Worm (Caenorhabditis elegans) whole organism, midembryonic: ENCODE measurements around the gene coa-1.

ENCODE experiments used
- T22C8.4 ChIP-seq: fragments of 200-800 bp; sonication (Bioruptor generic); IDR thresholded peaks from 2 replicates; pipeline ENCODE4 v1.3.6; 2022; ENCODE audit warnings: missing genetic modification characterization, missing compliant biosample characterization
- cog-1 ChIP-seq: sonication (generic microtip); optimal IDR thresholded peaks from 2 replicates; lab custom pipeline; 2016; ENCODE audit warnings: missing genetic modification characterization, missing compliant biosample characterization
- flt-1 ChIP-seq: fragments of 200-800 bp; sonication (Bioruptor generic); IDR thresholded peaks from 2 replicates; pipeline ENCODE4 v1.3.6; 2022; ENCODE audit warnings: missing genetic modification characterization, missing compliant biosample characterization
- klf-2 ChIP-seq: fragments of 200-800 bp; sonication (Bioruptor generic); conservative IDR thresholded peaks from 2 replicates; pipeline ENCODE4 v1.3.6; 2022; ENCODE audit warnings: missing genetic modification reagents, missing genetic modification characterization, missing compliant biosample characterization
- med-1 ChIP-seq: sonication (generic microtip); optimal IDR thresholded peaks from 2 replicates; lab custom pipeline; 2017; ENCODE audit warnings: missing genetic modification characterization, mild to moderate bottlenecking, missing compliant biosample characterization, antibody characterized with exemption, missing genetic modification reagents; ENCODE audit not compliant: insufficient read depth
- ref-1 ChIP-seq: fragments of 200-800 bp; sonication (Bioruptor generic); conservative IDR thresholded peaks from 2 replicates; pipeline ENCODE4 v1.3.6; 2022; ENCODE audit warnings: missing genetic modification reagents, missing genetic modification characterization, missing compliant biosample characterization
- tab-1 ChIP-seq: fragments of 200-800 bp; sonication (Bioruptor generic); IDR thresholded peaks from 2 replicates; pipeline ENCODE4 v1.3.6; 2022; ENCODE audit warnings: missing genetic modification characterization, missing compliant biosample characterization
- ztf-23 ChIP-seq: fragments of 200-800 bp; sonication (Bioruptor generic); IDR thresholded peaks from 2 replicates; pipeline ENCODE4 v1.3.6; 2022; ENCODE audit warnings: missing genetic modification reagents, missing genetic modification characterization, missing compliant biosample characterization
- ztf-29 ChIP-seq: fragments of 200-800 bp; sonication (Bioruptor generic); IDR thresholded peaks from 2 replicates; pipeline ENCODE4 v1.3.6; 2022; ENCODE audit warnings: missing genetic modification reagents, missing genetic modification characterization, missing compliant biosample characterization

Gene coa-1

ce11 chrIV:194442-194841, 10.7 kb upstream of the coa-1 start, which contains the start of gene csn-3:
Gene csn-3, plus strand, starts transcription at chrIV:194742.
- TF ChIP-seq ztf-29 (GFP tag; lab: Robert Waterston, UW) = no peak
- TF ChIP-seq tab-1 (GFP tag; lab: Robert Waterston, UW) = no peak
- TF ChIP-seq med-1 (GFP tag; lab: Kevin White, UChicago) = no peak
- no peak for TF ChIP-seq ref-1 (GFP tag; lab: Robert Waterston, UW)
- TF ChIP-seq T22C8.4 (GFP tag; lab: Robert Waterston, UW) = no peak
- no peak for TF ChIP-seq klf-2 (GFP tag; lab: Robert Waterston, UW)
- no peak for TF ChIP-seq cog-1 (tag; lab: Kevin White, UChicago)
- TF ChIP-seq flt-1 (GFP tag; lab: Robert Waterston, UW) = no peak
- no peak for TF ChIP-seq ztf-23 (GFP tag; lab: Robert Waterston, UW)

ce11 chrIV:202921-203652, 2.0 kb upstream of the coa-1 start, which contains the start of gene gfrp-1:
Gene gfrp-1, plus strand, starts transcription at chrIV:203602.
- no peak for TF ChIP-seq ztf-29 (GFP tag; lab: Robert Waterston, UW)
- TF ChIP-seq med-1 (GFP tag; lab: Kevin White, UChicago) = no peak
- TF ChIP-seq klf-2 (GFP tag; lab: Robert Waterston, UW) = no peak
- TF ChIP-seq ztf-23 (GFP tag; lab: Robert Waterston, UW) = no peak
- TF ChIP-seq tab-1 (GFP tag; lab: Robert Waterston, UW) = no peak
- TF ChIP-seq flt-1 (GFP tag; lab: Robert Waterston, UW) = no peak

- TF ChIP-seq ref-1 (GFP tag; lab: Robert Waterston, UW) (no peak), tab-1 (GFP tag; lab: Robert Waterston, UW) (no peak), T22C8.4 (GFP tag; lab: Robert Waterston, UW) (no peak), ztf-23 (GFP tag; lab: Robert Waterston, UW) (no peak), med-1 (GFP tag; lab: Kevin White, UChicago) (no peak), klf-2 (GFP tag; lab: Robert Waterston, UW) (no peak), ztf-29 (GFP tag; lab: Robert Waterston, UW) (no peak), flt-1 (GFP tag; lab: Robert Waterston, UW) (no peak), cog-1 (tag; lab: Kevin White, UChicago) (no peak)
These were observed 2.8 kb downstream of the coa-1 start, which contains the start of gene Y38C1AA.1 for ce11 chrIV:207885-208284. Gene Y38C1AA.1, plus strand, starts transcription at chrIV:208185.

ce11 chrIV:210591-210990, 5.5 kb downstream of the coa-1 start:
- TF ChIP-seq cog-1 (tag; lab: Kevin White, UChicago) = peak; percentile 27
- TF ChIP-seq med-1 (GFP tag; lab: Kevin White, UChicago) = no peak
- TF ChIP-seq ztf-23 (GFP tag; lab: Robert Waterston, UW) = no peak

ce11 chrIV:218252-218651, 13.2 kb downstream of the coa-1 start, which contains the start of gene prdx-6:
Gene prdx-6, plus strand, starts transcription at chrIV:218552.
- TF ChIP-seq ztf-23 (GFP tag; lab: Robert Waterston, UW) = no peak
- no peak for TF ChIP-seq cog-1 (tag; lab: Kevin White, UChicago)
- TF ChIP-seq flt-1 (GFP tag; lab: Robert Waterston, UW) = no peak
- TF ChIP-seq med-1 (GFP tag; lab: Kevin White, UChicago) = no peak
- TF ChIP-seq T22C8.4 (GFP tag; lab: Robert Waterston, UW) = no peak
- no peak for TF ChIP-seq ref-1 (GFP tag; lab: Robert Waterston, UW)
- TF ChIP-seq tab-1 (GFP tag; lab: Robert Waterston, UW) = no peak
- TF ChIP-seq klf-2 (GFP tag; lab: Robert Waterston, UW) = no peak
- no peak for TF ChIP-seq ztf-29 (GFP tag; lab: Robert Waterston, UW)

DNA sequence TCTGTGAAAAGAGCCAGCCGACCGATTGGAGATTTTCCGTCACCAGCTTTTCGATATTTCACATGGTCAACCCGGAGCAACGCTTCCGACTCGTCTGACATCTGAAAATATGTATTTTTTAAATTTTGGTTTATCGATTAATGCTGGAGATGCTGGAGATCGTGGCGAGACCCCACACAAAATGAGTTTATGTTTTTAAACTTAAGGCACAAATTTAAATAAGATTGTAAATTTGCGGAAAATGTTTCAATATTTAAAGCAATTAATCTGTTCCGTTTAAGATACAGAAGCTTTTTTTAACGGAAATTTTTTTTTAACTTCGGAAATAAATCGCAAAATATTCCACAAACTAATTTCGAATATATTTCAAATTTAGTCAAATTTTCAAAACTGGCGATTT, 26.6 kb downstream of the coa-1 start, which contains the start of gene gtf-2H1:
Gene gtf-2H1, minus strand, starts transcription at position 101 of the 400 bp plus-strand sequence.
- TF ChIP-seq flt-1 (GFP tag; lab: Robert Waterston, UW) (no peak), ref-1 (GFP tag; lab: Robert Waterston, UW) (no peak), tab-1 (GFP tag; lab: Robert Waterston, UW) (no peak), cog-1 (tag; lab: Kevin White, UChicago) (no peak), klf-2 (GFP tag; lab: Robert Waterston, UW) (no peak), ztf-29 (GFP tag; lab: Robert Waterston, UW) (no peak), med-1 (GFP tag; lab: Kevin White, UChicago) (no peak), ztf-23 (GFP tag; lab: Robert Waterston, UW) (no peak), T22C8.4 (GFP tag; lab: Robert Waterston, UW) (no peak)

DNA sequence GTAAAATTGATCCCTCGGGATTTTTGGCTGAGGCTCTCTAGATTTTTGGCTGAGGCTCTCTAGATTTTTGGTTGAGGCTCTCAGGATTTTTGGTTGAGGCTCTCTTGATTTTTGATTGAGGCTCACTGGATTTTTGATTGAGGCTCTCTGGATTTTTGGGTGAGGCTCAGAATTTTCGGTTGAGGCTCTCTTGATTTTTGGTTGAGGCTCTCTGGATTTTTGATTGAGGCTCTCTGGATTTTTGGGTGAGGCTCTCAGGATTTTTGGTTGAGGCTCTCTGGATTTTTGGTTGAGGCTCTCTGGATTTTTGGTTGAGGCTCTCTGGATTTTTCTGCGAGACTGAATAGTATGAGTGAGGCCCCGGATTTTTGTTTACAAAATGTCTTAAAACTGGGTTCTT, 31.0 kb downstream of the coa-1 start:
- no peak for TF ChIP-seq ztf-23 (GFP tag; lab: Robert Waterston, UW)
- TF ChIP-seq T22C8.4 (GFP tag; lab: Robert Waterston, UW) = no peak
- TF ChIP-seq klf-2 (GFP tag; lab: Robert Waterston, UW) = no peak
- TF ChIP-seq tab-1 (GFP tag; lab: Robert Waterston, UW) = no peak
- no peak for TF ChIP-seq ref-1 (GFP tag; lab: Robert Waterston, UW)
- no peak for TF ChIP-seq med-1 (GFP tag; lab: Kevin White, UChicago)
- no peak for TF ChIP-seq flt-1 (GFP tag; lab: Robert Waterston, UW)
- no peak for TF ChIP-seq cog-1 (tag; lab: Kevin White, UChicago)
- no peak for TF ChIP-seq ztf-29 (GFP tag; lab: Robert Waterston, UW)

ce11 chrIV:237350-237749, 32.3 kb downstream of the coa-1 start, which contains the start of gene ints-13:
Gene ints-13, minus strand, starts transcription at chrIV:237450.
- no peak for TF ChIP-seq ref-1 (GFP tag; lab: Robert Waterston, UW)
- TF ChIP-seq tab-1 (GFP tag; lab: Robert Waterston, UW) = no peak
- TF ChIP-seq ztf-29 (GFP tag; lab: Robert Waterston, UW) = no peak
- TF ChIP-seq T22C8.4 (GFP tag; lab: Robert Waterston, UW) = no peak
- TF ChIP-seq med-1 (GFP tag; lab: Kevin White, UChicago) = no peak
- TF ChIP-seq cog-1 (tag; lab: Kevin White, UChicago) = no peak
- no peak for TF ChIP-seq klf-2 (GFP tag; lab: Robert Waterston, UW)
- TF ChIP-seq ztf-23 (GFP tag; lab: Robert Waterston, UW) = no peak
- TF ChIP-seq flt-1 (GFP tag; lab: Robert Waterston, UW) = no peak
